Worm (Caenorhabditis elegans): ENCODE measurements around the gene pir-2.

ce11 chrIII:9462785-9463467 lies 19.5 kb upstream of the pir-2 start:
- TF ChIP-seq zag-1 (tag; optimal IDR thresholded peaks at IDR 0.05) (no peak), R02D3.7 (tag; optimal IDR thresholded peaks at IDR 0.05) (no peak), spr-1 (tag; optimal IDR thresholded peaks at IDR 0.05) (no peak), set-16 (GFP tag; IDR thresholded peaks at IDR 0.05) (no peak), zfp-3 (GFP tag; conservative IDR thresholded peaks at IDR 0.05) (no peak), mep-1 (tag; optimal IDR thresholded peaks at IDR 0.05) (no peak), php-3 (GFP tag; IDR thresholded peaks at IDR 0.05) (no peak), ama-1 (optimal IDR thresholded peaks at IDR 0.05) (no peak), nhr-111 (GFP tag; optimal IDR thresholded peaks at IDR 0.05) (no peak), ces-1 (GFP tag; optimal IDR thresholded peaks at IDR 0.05) (no peak), nhr-11 (tag; optimal IDR thresholded peaks at IDR 0.05) (no peak), ceh-28 (tag; optimal IDR thresholded peaks at IDR 0.05) (no peak), dve-1 (tag; optimal IDR thresholded peaks at IDR 0.05; ENCODE audit: insufficient read depth) (peak; percentile 6)
